Worm (Caenorhabditis elegans) whole organism, mixed stage, embryonic: ENCODE measurements around the gene srw-57.

Experiments used
- elt-1 ChIP-seq: sonication (generic microtip); optimal IDR thresholded peaks from 2 replicates; lab custom pipeline; 2017; ENCODE audit warnings: missing genetic modification characterization, mild to moderate bottlenecking, missing compliant biosample characterization, antibody characterized with exemption, moderate library complexity, borderline replicate concordance; ENCODE audit not compliant: insufficient read depth
- elt-3 ChIP-seq: fragments of 150-350 bp; optimal IDR thresholded peaks from 2 replicates; lab custom pipeline; 2014; ENCODE audit warnings: missing biosample characterization, missing genetic modification characterization
- nhr-237 ChIP-seq: fragments of 150-350 bp; optimal IDR thresholded peaks from 2 replicates; lab custom pipeline; 2014; ENCODE audit warnings: missing biosample characterization, missing genetic modification characterization
- pha-4 ChIP-seq: fragments of 150-350 bp; optimal IDR thresholded peaks from 2 replicates; lab custom pipeline; 2018; ENCODE audit warnings: missing biosample characterization, missing genetic modification reagents, missing genetic modification characterization
- unc-39 ChIP-seq: fragments of 150-350 bp; optimal IDR thresholded peaks from 2 replicates; lab custom pipeline; 2014; ENCODE audit warnings: missing biosample characterization, missing genetic modification characterization

- TF ChIP-seq nhr-237, result no peak
- no peak for TF ChIP-seq elt-3 (tag; lab: Kevin White, UChicago)
- TF ChIP-seq unc-39 (tag; lab: Kevin White, UChicago), result no peak
- no peak for TF ChIP-seq elt-1 (tag; lab: Kevin White, UChicago)
- no peak for TF ChIP-seq pha-4
Observed at ce11 chrV:15959456-15959855, 4.6 kb upstream of the srw-57 start.
